Worm (Caenorhabditis elegans) whole organism, early embryonic: ENCODE measurements around the gene srw-66.

Source experiments
- B0310.2 ChIP-seq: sonication (generic microtip); optimal IDR thresholded peaks from 2 replicates; lab custom pipeline; 2016; ENCODE audit warnings: mild to moderate bottlenecking, missing genetic modification characterization, missing compliant biosample characterization
- aly-1 ChIP-seq: sonication (generic microtip); optimal IDR thresholded peaks from 2 replicates; lab custom pipeline; 2016; ENCODE audit warnings: missing genetic modification characterization, missing compliant biosample characterization
- ama-1 ChIP-seq: fragments of 150-350 bp; optimal IDR thresholded peaks from 2 replicates; lab custom pipeline; 2014
- ceh-13 ChIP-seq: fragments of 200-800 bp; sonication (Bioruptor generic); optimal IDR thresholded peaks from 2 replicates; lab custom pipeline; 2018; ENCODE audit warnings: mild to moderate bottlenecking, missing genetic modification characterization, missing compliant biosample characterization
- ceh-36 ChIP-seq: sonication (generic microtip); optimal IDR thresholded peaks from 2 replicates; lab custom pipeline; 2016; ENCODE audit warnings: missing genetic modification characterization, inconsistent platforms, missing compliant biosample characterization
- ets-7 ChIP-seq: sonication (generic microtip); optimal IDR thresholded peaks from 2 replicates; lab custom pipeline; 2016; ENCODE audit warnings: missing genotype, missing genetic modification characterization, missing compliant biosample characterization
- flt-1 ChIP-seq: fragments of 200-800 bp; sonication (Bioruptor generic); IDR thresholded peaks from 2 replicates; pipeline ENCODE4 v1.3.6; 2022; ENCODE audit warnings: missing genetic modification characterization, missing compliant biosample characterization
- hmbx-1 ChIP-seq: sonication (generic microtip); optimal IDR thresholded peaks from 2 replicates; lab custom pipeline; 2016; ENCODE audit warnings: mild to moderate bottlenecking, missing genetic modification characterization, missing compliant biosample characterization
- hmg-4 ChIP-seq: fragments of 200-800 bp; sonication (Bioruptor generic); optimal IDR thresholded peaks from 2 replicates; lab custom pipeline; 2018; ENCODE audit warnings: mild to moderate bottlenecking, missing genetic modification characterization, missing compliant biosample characterization
- hnd-1 ChIP-seq: sonication (generic microtip); optimal IDR thresholded peaks from 2 replicates; lab custom pipeline; 2016; ENCODE audit warnings: missing genetic modification characterization, missing compliant biosample characterization
- scrt-1 ChIP-seq: fragments of 200-800 bp; sonication (Bioruptor generic); IDR thresholded peaks from 2 replicates; pipeline ENCODE4 v1.3.6; 2022; ENCODE audit warnings: missing genetic modification characterization, missing compliant biosample characterization
- sea-1 ChIP-seq: fragments of 200-800 bp; sonication (Bioruptor generic); conservative IDR thresholded peaks from 2 replicates; pipeline ENCODE4 v1.3.6; 2022; ENCODE audit warnings: missing genetic modification characterization, missing compliant biosample characterization
- tbx-11 ChIP-seq: fragments of 200-800 bp; sonication (Bioruptor generic); IDR thresholded peaks from 2 replicates; pipeline ENCODE4 v1.3.6; 2022; ENCODE audit warnings: missing genetic modification characterization, missing compliant biosample characterization
- tbx-37 ChIP-seq: fragments of 200-800 bp; sonication (Bioruptor generic); conservative IDR thresholded peaks from 2 replicates; pipeline ENCODE4 v1.3.6; 2022; ENCODE audit warnings: missing genetic modification reagents, missing genetic modification characterization, missing compliant biosample characterization

- TF ChIP-seq ceh-36 (tag; lab: Kevin White, UChicago) (no peak), ama-1 (lab: Kevin White, UChicago) (no peak), tbx-37 (GFP tag; lab: Robert Waterston, UW) (no peak), flt-1 (GFP tag; lab: Robert Waterston, UW) (no peak), sea-1 (GFP tag; lab: Robert Waterston, UW) (no peak), B0310.2 (tag; lab: Kevin White, UChicago) (no peak), ceh-13 (no peak), hmg-4 (no peak), scrt-1 (GFP tag; lab: Robert Waterston, UW) (no peak), ets-7 (tag; lab: Kevin White, UChicago) (no peak), aly-1 (tag; lab: Kevin White, UChicago) (no peak), hmbx-1 (tag; lab: Kevin White, UChicago) (no peak), tbx-11 (no peak), hnd-1 (tag; lab: Kevin White, UChicago) (no peak)
Measured at ce11 chrII:1275439-1275838, 3.7 kb upstream of the srw-66 start, which contains the start of gene Y57G7A.5.
